Fruit fly (Drosophila melanogaster) S2 (cell line): ENCODE measurements around the gene Rbfox1.

Experiments used
- CG8478 ChIP-seq: fragments of >200 bp; optimal IDR thresholded peaks from 2 replicates; lab custom pipeline; 2018
- CTCF ChIP-seq, 2 experiments: fragments of >200 bp; optimal IDR thresholded peaks; 2 replicates each; lab custom pipeline; 2018

- TF ChIP-seq CG8478 (lab: Kevin White, UChicago) (no peak), CTCF (optimal IDR thresholded peaks at IDR 0.05; lab: Kevin White, UChicago) (no peak)
These were observed 47.0 kb downstream of the Rbfox1 start for dm6 chr3L:10528251-10528650.
